Worm (Caenorhabditis elegans) whole organism, midembryonic: ENCODE results near the gene tram-1.

Experiments used
- T22C8.4 ChIP-seq: fragments of 200-800 bp; sonication (Bioruptor generic); IDR thresholded peaks from 2 replicates; pipeline ENCODE4 v1.3.6; 2022; ENCODE audit warnings: missing genetic modification characterization, missing compliant biosample characterization
- flt-1 ChIP-seq: fragments of 200-800 bp; sonication (Bioruptor generic); IDR thresholded peaks from 2 replicates; pipeline ENCODE4 v1.3.6; 2022; ENCODE audit warnings: missing genetic modification characterization, missing compliant biosample characterization
- klf-2 ChIP-seq: fragments of 200-800 bp; sonication (Bioruptor generic); conservative IDR thresholded peaks from 2 replicates; pipeline ENCODE4 v1.3.6; 2022; ENCODE audit warnings: missing genetic modification reagents, missing genetic modification characterization, missing compliant biosample characterization
- med-1 ChIP-seq: sonication (generic microtip); optimal IDR thresholded peaks from 2 replicates; lab custom pipeline; 2017; ENCODE audit warnings: missing genetic modification characterization, mild to moderate bottlenecking, missing compliant biosample characterization, antibody characterized with exemption, missing genetic modification reagents; ENCODE audit not compliant: insufficient read depth
- ref-1 ChIP-seq: fragments of 200-800 bp; sonication (Bioruptor generic); conservative IDR thresholded peaks from 2 replicates; pipeline ENCODE4 v1.3.6; 2022; ENCODE audit warnings: missing genetic modification reagents, missing genetic modification characterization, missing compliant biosample characterization
- tab-1 ChIP-seq: fragments of 200-800 bp; sonication (Bioruptor generic); IDR thresholded peaks from 2 replicates; pipeline ENCODE4 v1.3.6; 2022; ENCODE audit warnings: missing genetic modification characterization, missing compliant biosample characterization
- ztf-29 ChIP-seq: fragments of 200-800 bp; sonication (Bioruptor generic); IDR thresholded peaks from 2 replicates; pipeline ENCODE4 v1.3.6; 2022; ENCODE audit warnings: missing genetic modification reagents, missing genetic modification characterization, missing compliant biosample characterization

ce11 chrIV:10227534-10227933 is 6.4 kb upstream of the tram-1 start, which contains the start of gene F01G10.6:
- no peak for TF ChIP-seq flt-1
- no peak for TF ChIP-seq T22C8.4
- TF ChIP-seq tab-1 (GFP tag; lab: Robert Waterston, UW), result no peak
- TF ChIP-seq klf-2 (GFP tag; lab: Robert Waterston, UW), result no peak
- no peak for TF ChIP-seq ref-1
- TF ChIP-seq med-1 (GFP tag; lab: Kevin White, UChicago), result no peak
- TF ChIP-seq ztf-29 (GFP tag; lab: Robert Waterston, UW), result no peak
